Fruit fly (Drosophila melanogaster): ENCODE measurements around the gene cpo.

cpo gene

DNA sequence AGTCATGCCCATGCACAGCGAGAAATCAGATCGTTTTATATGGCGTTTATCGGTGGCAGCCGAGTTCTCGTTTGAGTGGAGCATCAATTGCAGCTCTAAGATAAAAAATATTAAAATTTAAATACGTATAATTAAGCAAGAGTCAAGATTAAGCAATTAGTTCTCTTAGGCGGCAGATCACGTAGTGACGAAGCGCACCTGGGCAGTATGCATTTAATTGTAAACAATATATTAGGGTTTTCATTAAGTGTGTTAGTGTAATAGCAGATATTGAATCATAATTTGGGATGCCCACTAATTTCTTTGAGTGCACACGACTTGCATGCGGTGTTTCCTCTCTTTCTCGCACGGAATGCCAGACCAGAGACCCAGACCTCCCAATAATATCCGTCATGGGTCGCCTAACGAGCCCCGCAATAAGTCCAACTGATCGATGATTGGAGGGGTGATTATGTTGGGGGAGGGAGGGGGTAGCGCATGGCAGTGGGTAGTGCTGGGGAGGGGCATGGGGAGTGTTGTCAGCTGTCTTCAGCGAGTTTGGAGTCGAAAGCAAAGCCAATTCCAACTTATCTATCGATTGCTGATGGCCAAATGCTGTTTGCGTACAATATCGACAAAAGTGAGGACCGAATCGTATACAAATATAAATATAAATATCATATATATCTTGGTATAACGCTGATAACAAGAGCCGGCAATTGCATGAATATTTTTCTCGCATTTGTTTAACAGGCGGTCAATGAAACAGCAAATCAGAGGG is 29.9 kb downstream of the cpo start (continued):
- TF ChIP-seq eyg (GFP tag; optimal IDR thresholded peaks at IDR 0.05) = no peak
- TF ChIP-seq nerfin-2 (GFP tag; IDR thresholded peaks at IDR 0.05; ENCODE audit: partially characterized antibody) = no peak
- TF ChIP-seq lab (GFP tag; optimal IDR thresholded peaks at IDR 0.05) = peak; percentile 91
- TF ChIP-seq CG8924 (tag; optimal IDR thresholded peaks at IDR 0.05) = peak; percentile 67
- TF ChIP-seq gsb (GFP tag; IDR thresholded peaks at IDR 0.05) = no peak
- peak; percentile 66 for TF ChIP-seq CG11695 (GFP tag; IDR thresholded peaks at IDR 0.05)
- peak; percentile 83 for TF ChIP-seq CG31441 (GFP tag; IDR thresholded peaks at IDR 0.05)
- TF ChIP-seq dati (GFP tag; IDR thresholded peaks at IDR 0.05) = no peak
- TF ChIP-seq grau (tag; optimal IDR thresholded peaks at IDR 0.05) = peak; percentile 73
- TF ChIP-seq h (optimal IDR thresholded peaks at IDR 0.05) = no peak
- TF ChIP-seq CG13624 (GFP tag; optimal IDR thresholded peaks at IDR 0.05) = peak; percentile 48
- peak in 1 of 2 experiments; percentile 72 for TF ChIP-seq Hr51 (GFP tag; optimal IDR thresholded peaks at IDR 0.05)
- TF ChIP-seq CG6654 (GFP tag; optimal IDR thresholded peaks at IDR 0.05) = peak; percentile 44
- TF ChIP-seq CG15514 (GFP tag; optimal IDR thresholded peaks at IDR 0.05) = peak; percentile 21
- no peak for TF ChIP-seq ato (GFP tag; IDR thresholded peaks at IDR 0.05; ENCODE audit: partially characterized antibody)
- TF ChIP-seq MBD-R2 (GFP tag; IDR thresholded peaks at IDR 0.05) = peak; percentile 28; the same call in 1 of the 2 replicates
- peak; percentile 61 for TF ChIP-seq gsb-n (tag; optimal IDR thresholded peaks at IDR 0.05)
- TF ChIP-seq bab2 (GFP tag; optimal IDR thresholded peaks at IDR 0.05) = peak; percentile 67
- TF ChIP-seq CG9437 (GFP tag; optimal IDR thresholded peaks at IDR 0.05) = peak; percentile 73
- peak; percentile 78 for TF ChIP-seq zfh1 (GFP tag; IDR thresholded peaks at IDR 0.05)
- no peak for TF ChIP-seq da (GFP tag; optimal IDR thresholded peaks at IDR 0.05)
- TF ChIP-seq twi (tag; optimal IDR thresholded peaks at IDR 0.05) = peak; percentile 54
- no peak for TF ChIP-seq Dref (GFP tag; IDR thresholded peaks at IDR 0.05)
- no peak for TF ChIP-seq Trl (optimal IDR thresholded peaks at IDR 0.05)
- peak; percentile 47 for TF ChIP-seq Trl (GFP tag; optimal IDR thresholded peaks at IDR 0.05)
- TF ChIP-seq CG3838 (GFP tag; optimal IDR thresholded peaks at IDR 0.05) = no peak
- peak; percentile 70 for TF ChIP-seq ATbp (GFP tag; optimal IDR thresholded peaks at IDR 0.05)
- peak; percentile 37 for TF ChIP-seq Lhr (GFP tag; optimal IDR thresholded peaks at IDR 0.05)
- TF ChIP-seq YL-1 (GFP tag; optimal IDR thresholded peaks at IDR 0.05) = no peak
- TF ChIP-seq CG13775 (GFP tag; optimal IDR thresholded peaks at IDR 0.05) = peak; percentile 70
- peak; percentile 59; the same call in 1 of the 2 replicates for TF ChIP-seq H2.0 (GFP tag; IDR thresholded peaks at IDR 0.05)
- TF ChIP-seq mam (GFP tag; optimal IDR thresholded peaks at IDR 0.05) = peak; percentile 57
- TF ChIP-seq CG17186 (GFP tag; optimal IDR thresholded peaks at IDR 0.05) = peak; percentile 18
- no peak for TF ChIP-seq Stat92E (GFP tag; optimal IDR thresholded peaks at IDR 0.05)
- no peak for TF ChIP-seq CG4707 (GFP tag; optimal IDR thresholded peaks at IDR 0.05)
- TF ChIP-seq ase (GFP tag; IDR thresholded peaks at IDR 0.05) = peak; percentile 64; the same call in 1 of the 3 replicates
- no peak for TF ChIP-seq CG16779 (GFP tag; IDR thresholded peaks at IDR 0.05)
- TF ChIP-seq CG2889 (GFP tag; IDR thresholded peaks at IDR 0.05) = no peak
- no peak for TF ChIP-seq gfzf (GFP tag; optimal IDR thresholded peaks at IDR 0.05)
- no peak for TF ChIP-seq TFAM (GFP tag; optimal IDR thresholded peaks at IDR 0.05)
- TF ChIP-seq CG11398 (GFP tag; optimal IDR thresholded peaks at IDR 0.05) = no peak
- TF ChIP-seq so (GFP tag; IDR thresholded peaks at IDR 0.05) = peak; percentile 75; the same call in 2 of the 3 replicates
- peak in 1 of 2 experiments; percentile 40 for TF ChIP-seq crp (GFP tag; optimal IDR thresholded peaks at IDR 0.05)
- TF ChIP-seq CG4424 (GFP tag; optimal IDR thresholded peaks at IDR 0.05) = peak; percentile 73
- no peak for TF ChIP-seq toy (GFP tag; IDR thresholded peaks at IDR 0.05)
- no peak for TF ChIP-seq CG6854 (GFP tag; optimal IDR thresholded peaks at IDR 0.05)
- TF ChIP-seq CG15073 (GFP tag; optimal IDR thresholded peaks at IDR 0.05) = no peak
- peak; percentile 63 for TF ChIP-seq unpg (GFP tag; optimal IDR thresholded peaks at IDR 0.05)
- no peak for TF ChIP-seq Kr (GFP tag; optimal IDR thresholded peaks at IDR 0.05)

Data from whole organism, embryonic.